Worm (Caenorhabditis elegans): Measurements from ENCODE around the gene nlp-35.

Gene nlp-35

ce11 chrIV:9534342-9534741 lies 15.6 kb upstream of the nlp-35 start:
- TF ChIP-seq med-1 (GFP tag; optimal IDR thresholded peaks at IDR 0.05; ENCODE audit: insufficient read depth) (no peak), T22C8.4 (GFP tag; IDR thresholded peaks at IDR 0.05) (no peak), ztf-23 (GFP tag; IDR thresholded peaks at IDR 0.05) (no peak), flt-1 (GFP tag; IDR thresholded peaks at IDR 0.05) (no peak), cog-1 (tag; optimal IDR thresholded peaks at IDR 0.05) (no peak), ref-1 (GFP tag; conservative IDR thresholded peaks at IDR 0.05) (no peak), klf-2 (GFP tag; conservative IDR thresholded peaks at IDR 0.05) (no peak), tab-1 (GFP tag; IDR thresholded peaks at IDR 0.05) (no peak), ztf-29 (GFP tag; IDR thresholded peaks at IDR 0.05) (no peak)

- TF ChIP-seq cog-1 (tag; optimal IDR thresholded peaks at IDR 0.05) (no peak), ref-1 (GFP tag; conservative IDR thresholded peaks at IDR 0.05) (no peak), klf-2 (GFP tag; conservative IDR thresholded peaks at IDR 0.05) (no peak), med-1 (GFP tag; optimal IDR thresholded peaks at IDR 0.05; ENCODE audit: insufficient read depth) (no peak), T22C8.4 (GFP tag; IDR thresholded peaks at IDR 0.05) (no peak), flt-1 (GFP tag; IDR thresholded peaks at IDR 0.05) (no peak), tab-1 (GFP tag; IDR thresholded peaks at IDR 0.05) (no peak), ztf-29 (GFP tag; IDR thresholded peaks at IDR 0.05) (no peak), ztf-23 (GFP tag; IDR thresholded peaks at IDR 0.05) (no peak)
Observed at ce11 chrIV:9533071-9533470, 14.3 kb upstream of the nlp-35 start, which contains the start of gene F56H11.2. Gene F56H11.2, minus strand, starts transcription at chrIV:9533171.

ce11 chrIV:9530768-9531167 lies 12.0 kb upstream of the nlp-35 start:
- TF ChIP-seq med-1 (GFP tag; optimal IDR thresholded peaks at IDR 0.05; ENCODE audit: insufficient read depth) (no peak), cog-1 (tag; optimal IDR thresholded peaks at IDR 0.05) (no peak), ztf-29 (GFP tag; IDR thresholded peaks at IDR 0.05) (no peak), tab-1 (GFP tag; IDR thresholded peaks at IDR 0.05) (no peak), flt-1 (GFP tag; IDR thresholded peaks at IDR 0.05) (no peak), ref-1 (GFP tag; conservative IDR thresholded peaks at IDR 0.05) (no peak), klf-2 (GFP tag; conservative IDR thresholded peaks at IDR 0.05) (no peak), T22C8.4 (GFP tag; IDR thresholded peaks at IDR 0.05) (no peak), ztf-23 (GFP tag; IDR thresholded peaks at IDR 0.05) (no peak)

- TF ChIP-seq tab-1 (GFP tag; IDR thresholded peaks at IDR 0.05) = no peak
- TF ChIP-seq ztf-23 (GFP tag; IDR thresholded peaks at IDR 0.05) = no peak
- no peak for TF ChIP-seq klf-2 (GFP tag; conservative IDR thresholded peaks at IDR 0.05)
- no peak for TF ChIP-seq cog-1 (tag; optimal IDR thresholded peaks at IDR 0.05)
- TF ChIP-seq T22C8.4 (GFP tag; IDR thresholded peaks at IDR 0.05) = no peak
- no peak for TF ChIP-seq ztf-29 (GFP tag; IDR thresholded peaks at IDR 0.05)
- TF ChIP-seq flt-1 (GFP tag; IDR thresholded peaks at IDR 0.05) = no peak
- TF ChIP-seq med-1 (GFP tag; optimal IDR thresholded peaks at IDR 0.05; ENCODE audit: insufficient read depth) = no peak
- no peak for TF ChIP-seq ref-1 (GFP tag; conservative IDR thresholded peaks at IDR 0.05)
Observed at ce11 chrIV:9529647-9530046, 10.9 kb upstream of the nlp-35 start, which contains the start of gene elo-7. Gene elo-7, plus strand, starts transcription at chrIV:9529947.

ce11 chrIV:9527002-9527401 lies 8.3 kb upstream of the nlp-35 start:
- no peak for TF ChIP-seq cog-1 (tag; optimal IDR thresholded peaks at IDR 0.05)
- no peak for TF ChIP-seq ztf-23 (GFP tag; IDR thresholded peaks at IDR 0.05)
- TF ChIP-seq ztf-29 (GFP tag; IDR thresholded peaks at IDR 0.05) = no peak
- TF ChIP-seq tab-1 (GFP tag; IDR thresholded peaks at IDR 0.05) = no peak
- no peak for TF ChIP-seq T22C8.4 (GFP tag; IDR thresholded peaks at IDR 0.05)
- TF ChIP-seq klf-2 (GFP tag; conservative IDR thresholded peaks at IDR 0.05) = no peak
- no peak for TF ChIP-seq ref-1 (GFP tag; conservative IDR thresholded peaks at IDR 0.05)
- TF ChIP-seq med-1 (GFP tag; optimal IDR thresholded peaks at IDR 0.05; ENCODE audit: insufficient read depth) = no peak

ce11 chrIV:9525682-9526416 lies 7.1 kb upstream of the nlp-35 start, which contains the start of gene elo-1:
Gene elo-1, plus strand, starts transcription at chrIV:9526366.
- no peak for TF ChIP-seq ztf-29 (GFP tag; IDR thresholded peaks at IDR 0.05)
- no peak for TF ChIP-seq med-1 (GFP tag; optimal IDR thresholded peaks at IDR 0.05; ENCODE audit: insufficient read depth)
- no peak for TF ChIP-seq T22C8.4 (GFP tag; IDR thresholded peaks at IDR 0.05)
- TF ChIP-seq cog-1 (tag; optimal IDR thresholded peaks at IDR 0.05) = no peak
- no peak for TF ChIP-seq klf-2 (GFP tag; conservative IDR thresholded peaks at IDR 0.05)
- no peak for TF ChIP-seq ref-1 (GFP tag; conservative IDR thresholded peaks at IDR 0.05)

ce11 chrIV:9524849-9525460 lies 6.2 kb upstream of the nlp-35 start, which contains the start of gene ndua-5:
Gene ndua-5, minus strand, starts transcription at chrIV:9524899.
- TF ChIP-seq ztf-29 (GFP tag; IDR thresholded peaks at IDR 0.05) (no peak), klf-2 (GFP tag; conservative IDR thresholded peaks at IDR 0.05) (no peak), ztf-23 (GFP tag; IDR thresholded peaks at IDR 0.05) (no peak), T22C8.4 (GFP tag; IDR thresholded peaks at IDR 0.05) (no peak), cog-1 (tag; optimal IDR thresholded peaks at IDR 0.05) (no peak), ref-1 (GFP tag; conservative IDR thresholded peaks at IDR 0.05) (no peak), tab-1 (GFP tag; IDR thresholded peaks at IDR 0.05) (no peak), med-1 (GFP tag; optimal IDR thresholded peaks at IDR 0.05; ENCODE audit: insufficient read depth) (no peak), flt-1 (GFP tag; IDR thresholded peaks at IDR 0.05) (no peak)

ce11 chrIV:9523139-9523538 lies 4.4 kb upstream of the nlp-35 start:
- TF ChIP-seq med-1 (GFP tag; optimal IDR thresholded peaks at IDR 0.05; ENCODE audit: insufficient read depth) (no peak), cog-1 (tag; optimal IDR thresholded peaks at IDR 0.05) (no peak), ztf-29 (GFP tag; IDR thresholded peaks at IDR 0.05) (no peak)

ce11 chrIV:9520629-9521028 lies 1.9 kb upstream of the nlp-35 start:
- TF ChIP-seq ref-1 (GFP tag; conservative IDR thresholded peaks at IDR 0.05) = no peak
- TF ChIP-seq klf-2 (GFP tag; conservative IDR thresholded peaks at IDR 0.05) = no peak
- no peak for TF ChIP-seq T22C8.4 (GFP tag; IDR thresholded peaks at IDR 0.05)
- TF ChIP-seq ztf-23 (GFP tag; IDR thresholded peaks at IDR 0.05) = no peak
- TF ChIP-seq ztf-29 (GFP tag; IDR thresholded peaks at IDR 0.05) = no peak
- TF ChIP-seq cog-1 (tag; optimal IDR thresholded peaks at IDR 0.05) = no peak
- TF ChIP-seq med-1 (GFP tag; optimal IDR thresholded peaks at IDR 0.05; ENCODE audit: insufficient read depth) = no peak
- TF ChIP-seq tab-1 (GFP tag; IDR thresholded peaks at IDR 0.05) = no peak
- no peak for TF ChIP-seq flt-1 (GFP tag; IDR thresholded peaks at IDR 0.05)

All from whole organism, midembryonic.